Worm (Caenorhabditis elegans) whole organism, L1 larva: Measurements from ENCODE around the gene F59B2.9.

Source experiments
- aha-1 ChIP-seq: fragments of 150-350 bp; optimal IDR thresholded peaks from 2 replicates; lab custom pipeline; 2014; ENCODE audit warnings: missing biosample characterization, missing genetic modification characterization
- blmp-1 ChIP-seq: fragments of 150-350 bp; optimal IDR thresholded peaks from 2 replicates; lab custom pipeline; 2014; ENCODE audit warnings: missing biosample characterization, missing genetic modification characterization
- ceh-82 ChIP-seq, 3 experiments: fragments of 150-350 bp in 1 of 3; sonication (generic microtip) in 2 of 3; optimal IDR thresholded peaks; 2 replicates each; lab custom pipeline; 2014 to 2017; ENCODE audit warnings: missing biosample characterization in 3 of 3, missing genetic modification characterization in 3 of 3
- fos-1 ChIP-seq: fragments of 150-350 bp; optimal IDR thresholded peaks from 2 replicates; lab custom pipeline; 2014; ENCODE audit warnings: missing biosample characterization, missing genetic modification characterization
- jun-1 ChIP-seq: fragments of 150-350 bp; optimal IDR thresholded peaks from 2 replicates; lab custom pipeline; 2014; ENCODE audit warnings: missing biosample characterization, missing genetic modification reagents, missing genetic modification characterization
- lin-14 ChIP-seq: fragments of 200-800 bp; sonication (Bioruptor generic); optimal IDR thresholded peaks from 2 replicates; lab custom pipeline; 2018; ENCODE audit warnings: mild to moderate bottlenecking, missing genetic modification characterization, moderate library complexity, missing compliant biosample characterization
- lsy-2 ChIP-seq, 2 experiments: fragments of 150-350 bp; optimal IDR thresholded peaks; 2 replicates each; lab custom pipeline; 2014; ENCODE audit warnings: missing biosample characterization in 2 of 2, missing genetic modification characterization in 2 of 2
- nhr-20 ChIP-seq: sonication (generic microtip); optimal IDR thresholded peaks from 2 replicates; lab custom pipeline; 2016; ENCODE audit warnings: mild to moderate bottlenecking, missing genetic modification characterization, missing compliant biosample characterization
- nhr-237 ChIP-seq: fragments of 150-350 bp; optimal IDR thresholded peaks from 2 replicates; lab custom pipeline; 2014; ENCODE audit warnings: missing biosample characterization, missing genetic modification characterization
- nhr-85 ChIP-seq: sonication (generic microtip); peaks from one replicate; lab custom pipeline; 2016; ENCODE audit warnings: missing genetic modification characterization, inconsistent platforms, missing compliant biosample characterization
- snpc-4 ChIP-seq: fragments of 150-350 bp; optimal IDR thresholded peaks from 2 replicates; lab custom pipeline; 2014; ENCODE audit warnings: missing biosample characterization, missing genetic modification characterization
- unc-62 ChIP-seq: fragments of 150-350 bp; optimal IDR thresholded peaks from 2 replicates; lab custom pipeline; 2014; ENCODE audit warnings: missing biosample characterization, missing genetic modification reagents, missing genetic modification characterization
- zag-1 ChIP-seq: fragments of 150-350 bp; optimal IDR thresholded peaks from 2 replicates; lab custom pipeline; 2014; ENCODE audit warnings: missing biosample characterization, missing genetic modification characterization

ce11 chrIII:8980892-8981291, 31.3 kb downstream of the F59B2.9 start:
- TF ChIP-seq zag-1 (no peak), jun-1 (tag; lab: Kevin White, UChicago) (no peak), fos-1 (no peak), nhr-237 (tag; lab: Kevin White, UChicago) (no peak), blmp-1 (no peak), lin-14 (no peak), ceh-82 (tag; optimal IDR thresholded peaks at IDR 0.05; lab: Kevin White, UChicago) (no peak), aha-1 (tag; lab: Kevin White, UChicago) (no peak), lsy-2 (tag; optimal IDR thresholded peaks at IDR 0.05; lab: Kevin White, UChicago) (no peak), snpc-4 (no peak), nhr-20 (no peak), nhr-85 (no peak), unc-62 (GFP tag; lab: Kevin White, UChicago) (no peak)
